Worm (Caenorhabditis elegans) whole organism, L3 larva: ENCODE data around the gene F35F10.6.

Experiments
- R02D3.7 ChIP-seq: fragments of 150-350 bp; optimal IDR thresholded peaks from 2 replicates; lab custom pipeline; 2014; ENCODE audit warnings: missing biosample characterization, missing genetic modification characterization
- ZK546.5 ChIP-seq: sonication (generic microtip); optimal IDR thresholded peaks from 2 replicates; lab custom pipeline; 2017; ENCODE audit warnings: missing biosample characterization, missing genetic modification characterization
- aly-2 ChIP-seq: fragments of 150-350 bp; optimal IDR thresholded peaks from 2 replicates; lab custom pipeline; 2014; ENCODE audit warnings: missing biosample characterization, missing genetic modification characterization
- ceh-16 ChIP-seq: sonication (generic microtip); optimal IDR thresholded peaks from 2 replicates; lab custom pipeline; 2017; ENCODE audit warnings: missing biosample characterization, missing genetic modification characterization
- ceh-28 ChIP-seq: fragments of 150-350 bp; optimal IDR thresholded peaks from 2 replicates; lab custom pipeline; 2014; ENCODE audit warnings: missing biosample characterization, missing genetic modification reagents, missing genetic modification characterization
- ceh-82 ChIP-seq: fragments of 150-350 bp; optimal IDR thresholded peaks from 2 replicates; lab custom pipeline; 2014; ENCODE audit warnings: missing biosample characterization, missing genetic modification characterization
- egl-27 ChIP-seq: sonication (generic microtip); optimal IDR thresholded peaks from 4 replicates; lab custom pipeline; 2017; ENCODE audit warnings: missing biosample characterization, missing genetic modification reagents, missing genetic modification characterization
- egl-5 ChIP-seq: fragments of 150-350 bp; optimal IDR thresholded peaks from 2 replicates; lab custom pipeline; 2017; ENCODE audit warnings: missing biosample characterization, missing genetic modification reagents, missing genetic modification characterization, inconsistent platforms
- elt-1 ChIP-seq: fragments of 150-350 bp; optimal IDR thresholded peaks from 2 replicates; lab custom pipeline; 2014; ENCODE audit warnings: missing biosample characterization, missing genetic modification characterization
- elt-2 ChIP-seq: sonication (generic microtip); optimal IDR thresholded peaks from 2 replicates; lab custom pipeline; 2016; ENCODE audit warnings: missing genetic modification reagents, mild to moderate bottlenecking, missing genetic modification characterization, missing compliant biosample characterization
- fkh-10 ChIP-seq: sonication (generic microtip); optimal IDR thresholded peaks from 2 replicates; lab custom pipeline; 2017; ENCODE audit warnings: missing biosample characterization, missing genetic modification reagents, missing genetic modification characterization
- fkh-2 ChIP-seq: fragments of 150-350 bp; optimal IDR thresholded peaks from 2 replicates; lab custom pipeline; 2014; ENCODE audit warnings: missing biosample characterization, missing genetic modification reagents, missing genetic modification characterization
- fos-1 ChIP-seq: fragments of 150-350 bp; optimal IDR thresholded peaks from 2 replicates; lab custom pipeline; 2014; ENCODE audit warnings: missing biosample characterization, missing genetic modification characterization
- hmg-11 ChIP-seq: sonication (generic microtip); optimal IDR thresholded peaks from 2 replicates; lab custom pipeline; 2016; ENCODE audit warnings: missing genetic modification characterization, missing compliant biosample characterization
- jun-1 ChIP-seq: fragments of 150-350 bp; optimal IDR thresholded peaks from 2 replicates; lab custom pipeline; 2014; ENCODE audit warnings: missing biosample characterization, missing genetic modification reagents, missing genetic modification characterization
- lin-15B ChIP-seq: fragments of 150-350 bp; optimal IDR thresholded peaks from 2 replicates; lab custom pipeline; 2014; ENCODE audit warnings: missing biosample characterization, missing genetic modification characterization
- lin-39 ChIP-seq: fragments of 150-350 bp; optimal IDR thresholded peaks from 2 replicates; lab custom pipeline; 2018; ENCODE audit warnings: missing biosample characterization, missing genetic modification reagents, missing genetic modification characterization
- lsy-12 ChIP-seq: sonication (generic microtip); optimal IDR thresholded peaks from 2 replicates; lab custom pipeline; 2016; ENCODE audit warnings: mild to moderate bottlenecking, missing genetic modification characterization, missing compliant biosample characterization
- mdl-1 ChIP-seq: fragments of 150-350 bp; optimal IDR thresholded peaks from 2 replicates; lab custom pipeline; 2014; ENCODE audit warnings: missing biosample characterization, missing genetic modification characterization
- mml-1 ChIP-seq: fragments of 150-350 bp; sonication (generic microtip); optimal IDR thresholded peaks from 3 replicates; lab custom pipeline; 2014; ENCODE audit warnings: missing biosample characterization, missing genetic modification characterization
- nhr-23 ChIP-seq: fragments of 150-350 bp; optimal IDR thresholded peaks from 2 replicates; lab custom pipeline; 2014; ENCODE audit warnings: missing biosample characterization, missing genetic modification reagents, missing genetic modification characterization
- nhr-237 ChIP-seq: fragments of 150-350 bp; optimal IDR thresholded peaks from 2 replicates; lab custom pipeline; 2014; ENCODE audit warnings: missing biosample characterization, missing genetic modification characterization
- nhr-25 ChIP-seq: sonication (generic microtip); optimal IDR thresholded peaks from 2 replicates; lab custom pipeline; 2017; ENCODE audit warnings: missing biosample characterization, missing genetic modification characterization
- nhr-28 ChIP-seq: fragments of 150-350 bp; optimal IDR thresholded peaks from 2 replicates; lab custom pipeline; 2014; ENCODE audit warnings: missing biosample characterization, missing genetic modification characterization
- nhr-43 ChIP-seq: sonication (generic microtip); optimal IDR thresholded peaks from 2 replicates; lab custom pipeline; 2016; ENCODE audit warnings: mild to moderate bottlenecking, missing genetic modification characterization, missing compliant biosample characterization; ENCODE audit not compliant: poor library complexity, severe bottlenecking
- nhr-67 ChIP-seq: fragments of 150-350 bp; optimal IDR thresholded peaks from 2 replicates; lab custom pipeline; 2014; ENCODE audit warnings: missing biosample characterization, missing genetic modification characterization
- nhr-76 ChIP-seq: fragments of 150-350 bp; sonication (generic microtip); optimal IDR thresholded peaks from 5 replicates; lab custom pipeline; 2014; ENCODE audit warnings: missing biosample characterization, missing genetic modification characterization
- pha-4 ChIP-seq: fragments of 150-350 bp; optimal IDR thresholded peaks from 2 replicates; lab custom pipeline; 2014; ENCODE audit warnings: missing biosample characterization, missing genetic modification reagents, missing genetic modification characterization
- pqm-1 ChIP-seq: fragments of 150-350 bp; optimal IDR thresholded peaks from 2 replicates; lab custom pipeline; 2017; ENCODE audit warnings: missing biosample characterization, missing genetic modification characterization, inconsistent platforms
- skn-1 ChIP-seq: fragments of 150-350 bp; optimal IDR thresholded peaks from 2 replicates; lab custom pipeline; 2014; ENCODE audit warnings: missing biosample characterization, missing genetic modification characterization
- snpc-4 ChIP-seq: fragments of 150-350 bp; optimal IDR thresholded peaks from 2 replicates; lab custom pipeline; 2014; ENCODE audit warnings: missing biosample characterization, missing genetic modification characterization
- unc-39 ChIP-seq: sonication (generic microtip); optimal IDR thresholded peaks from 4 replicates; lab custom pipeline; 2017; ENCODE audit warnings: missing biosample characterization, missing genetic modification characterization
- ztf-11 ChIP-seq: fragments of 150-350 bp; optimal IDR thresholded peaks from 2 replicates; lab custom pipeline; 2014; ENCODE audit warnings: missing biosample characterization, missing genetic modification characterization

Gene F35F10.6

ce11 chrV:3267950-3268349, 21.2 kb downstream of the F35F10.6 start, which contains the start of gene T28A11.18:
Gene T28A11.18 (minus strand): TSS chrV:3268050.
- TF ChIP-seq nhr-43 (tag; lab: Kevin White, UChicago) = no peak
- no peak for TF ChIP-seq unc-39 (tag; lab: Kevin White, UChicago)
- no peak for TF ChIP-seq mdl-1 (tag; lab: Kevin White, UChicago)
- TF ChIP-seq R02D3.7 (tag; lab: Kevin White, UChicago) = no peak
- TF ChIP-seq fos-1 (tag; lab: Kevin White, UChicago) = no peak
- TF ChIP-seq nhr-237 = no peak
- TF ChIP-seq ztf-11 = no peak
- TF ChIP-seq nhr-23 (tag; lab: Kevin White, UChicago) = no peak
- no peak for TF ChIP-seq mml-1
- TF ChIP-seq nhr-28 (tag; lab: Kevin White, UChicago) = no peak
- no peak for TF ChIP-seq lin-15B (tag; lab: Kevin White, UChicago)
- no peak for TF ChIP-seq ceh-28 (tag; lab: Kevin White, UChicago)
- TF ChIP-seq snpc-4 = no peak
- TF ChIP-seq egl-27 = no peak
- TF ChIP-seq lsy-12 (tag; lab: Kevin White, UChicago) = no peak
- no peak for TF ChIP-seq aly-2 (tag; lab: Kevin White, UChicago)
- TF ChIP-seq ceh-82 (tag; lab: Kevin White, UChicago) = no peak

ce11 chrV:3266189-3266588, 23.0 kb downstream of the F35F10.6 start, which contains the start of gene T28A11.17:
Gene T28A11.17 (minus strand): TSS chrV:3266289.
- TF ChIP-seq elt-1 (tag; lab: Kevin White, UChicago) (no peak), snpc-4 (no peak), nhr-67 (no peak), skn-1 (no peak), fos-1 (tag; lab: Kevin White, UChicago) (no peak), fkh-2 (no peak), lsy-12 (tag; lab: Kevin White, UChicago) (no peak), mml-1 (no peak), pqm-1 (no peak), jun-1 (tag; lab: Kevin White, UChicago) (no peak)

- TF ChIP-seq fkh-10 (no peak), unc-39 (tag; lab: Kevin White, UChicago) (no peak)
- TF ChIP-seq, all 47 proteins: peak for 0
Observed at ce11 chrV:3260075-3260474, 29.1 kb downstream of the F35F10.6 start, which contains the start of gene srbc-5. Gene srbc-5 (plus strand): TSS chrV:3260375.

ce11 chrV:3259168-3259622, 30.0 kb downstream of the F35F10.6 start, which contains the start of gene T28A11.16:
Gene T28A11.16 (minus strand): TSS chrV:3259218.
- no peak for TF ChIP-seq egl-5 (tag; lab: Kevin White, UChicago)
- TF ChIP-seq nhr-28 (tag; lab: Kevin White, UChicago) = no peak
- TF ChIP-seq, all 47 proteins: peak for 0

DNA sequence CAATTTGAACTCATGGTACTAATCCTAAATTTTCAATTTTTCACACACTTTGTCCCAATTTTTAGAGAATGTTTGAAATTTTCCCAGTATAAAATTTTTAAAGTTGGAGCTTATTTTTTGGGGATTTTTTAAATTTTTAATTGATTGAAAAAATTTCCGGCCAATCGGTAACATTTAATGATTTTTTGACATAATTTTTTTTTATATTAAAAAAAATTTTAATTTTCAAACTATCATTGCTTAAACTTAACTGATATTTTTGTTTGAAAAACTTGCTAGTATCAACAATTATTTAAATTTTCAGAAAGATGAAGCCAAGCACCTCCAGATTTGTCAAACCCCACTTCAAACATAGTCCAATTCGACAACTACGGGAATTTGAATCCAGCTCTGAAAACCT, 31.9 kb downstream of the F35F10.6 start, which contains the start of gene T28A11.22:
Gene T28A11.22 (plus strand): TSS at position 301 of the 400 bp plus-strand sequence.
- TF ChIP-seq R02D3.7 (tag; lab: Kevin White, UChicago) (no peak), nhr-76 (tag; lab: Kevin White, UChicago) (no peak), jun-1 (tag; lab: Kevin White, UChicago) (no peak), ztf-11 (no peak), lin-15B (tag; lab: Kevin White, UChicago) (no peak), egl-5 (tag; lab: Kevin White, UChicago) (no peak), pha-4 (no peak), skn-1 (no peak), mml-1 (no peak), unc-39 (tag; lab: Kevin White, UChicago) (no peak), elt-2 (tag; lab: Kevin White, UChicago) (no peak), fkh-10 (no peak), nhr-25 (no peak), lin-39 (tag; lab: Kevin White, UChicago) (no peak), ceh-82 (tag; lab: Kevin White, UChicago) (no peak), nhr-237 (no peak), lsy-12 (tag; lab: Kevin White, UChicago) (no peak), hmg-11 (tag; lab: Kevin White, UChicago) (no peak), ZK546.5 (tag; lab: Kevin White, UChicago) (no peak)

DNA sequence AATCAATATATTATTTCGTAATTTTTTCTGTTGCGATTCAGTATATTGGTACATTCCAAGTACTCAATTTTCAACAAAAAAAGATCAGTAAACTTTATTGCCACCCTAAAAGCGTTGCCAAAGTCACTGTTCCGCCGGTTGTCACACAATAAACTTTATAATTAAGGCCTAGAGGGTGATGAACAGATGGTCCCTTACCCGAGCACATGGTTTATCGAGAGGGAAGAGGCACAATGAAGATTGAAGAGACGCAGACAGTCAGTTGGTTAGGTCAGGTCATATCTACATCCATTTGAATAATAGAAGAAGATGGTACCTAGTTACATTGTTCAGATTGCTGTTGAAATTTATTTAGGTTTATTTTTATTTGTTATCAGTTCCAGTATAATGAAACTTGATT, 32.4 kb downstream of the F35F10.6 start:
- TF ChIP-seq fkh-2 (no peak), elt-2 (tag; lab: Kevin White, UChicago) (no peak), snpc-4 (no peak), lin-15B (tag; lab: Kevin White, UChicago) (no peak), mml-1 (no peak), skn-1 (no peak), nhr-25 (no peak), mdl-1 (tag; lab: Kevin White, UChicago) (no peak), ceh-16 (tag; lab: Kevin White, UChicago) (no peak)
